Worm (Caenorhabditis elegans): ENCODE measurements around the gene urm-1.

The urm-1 gene

DNA sequence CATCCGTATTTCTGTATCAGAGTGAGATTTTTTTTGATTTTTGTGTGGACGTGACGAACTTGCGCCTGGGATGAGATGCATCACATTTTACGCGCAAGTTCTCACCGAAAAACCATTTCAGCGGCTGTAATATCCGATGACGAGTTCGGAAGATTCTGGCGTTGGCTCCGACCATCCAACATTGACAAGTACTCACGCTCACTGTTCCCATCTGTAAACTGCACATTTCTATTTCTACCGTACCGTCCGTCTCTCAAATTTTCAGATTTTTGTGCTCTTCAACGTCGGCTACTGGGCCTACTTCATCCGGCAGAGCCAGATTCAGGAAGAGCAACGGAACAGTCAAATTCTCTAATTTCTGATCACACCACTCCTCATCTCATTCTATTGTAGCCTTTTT is 22.2 kb downstream of the urm-1 start:
- TF ChIP-seq nhr-42 (GFP tag; IDR thresholded peaks at IDR 0.05): 0 out of 2 replicates have a peak, but pooled peaks have one; percentile 37
- peak in 1 of 2 experiments; percentile 53 for TF ChIP-seq unc-62 (GFP tag; optimal IDR thresholded peaks at IDR 0.05 in 1 of 2)
- TF ChIP-seq unc-62 (tag; optimal IDR thresholded peaks at IDR 0.05): no peak
- TF ChIP-seq ztf-11 (tag; optimal IDR thresholded peaks at IDR 0.05): no peak

DNA sequence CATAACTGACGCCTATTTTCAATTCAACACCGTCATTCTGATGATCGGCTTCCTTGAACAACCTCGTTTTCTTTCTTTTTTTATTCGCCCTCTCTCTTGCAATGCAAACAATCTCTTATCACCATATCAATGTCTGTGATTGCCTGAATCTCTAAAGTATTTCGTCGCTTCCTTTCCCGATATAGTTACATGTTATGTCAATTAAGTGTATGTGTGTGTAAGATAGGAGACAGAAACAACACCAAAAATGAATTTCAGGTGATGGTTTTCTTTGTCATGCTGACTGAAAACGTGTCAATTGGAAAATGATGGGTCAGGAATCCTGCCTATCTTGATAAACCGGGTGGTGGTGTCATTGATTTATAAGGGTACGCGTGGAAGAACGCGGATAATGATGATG is 28.0 kb downstream of the urm-1 start:
- no peak for TF ChIP-seq hmg-1.1 (GFP tag; IDR thresholded peaks at IDR 0.05)
- no peak for TF ChIP-seq saeg-2 (GFP tag; IDR thresholded peaks at IDR 0.05)
- TF ChIP-seq rbr-2 (tag; optimal IDR thresholded peaks at IDR 0.05): peak; percentile 7
- no peak for TF ChIP-seq tag-97 (GFP tag; IDR thresholded peaks at IDR 0.05)
- 0 out of 2 replicates have a peak, but pooled peaks have one; percentile 40 for TF ChIP-seq mdt-29 (GFP tag; IDR thresholded peaks at IDR 0.05)
- TF ChIP-seq arid-1 (GFP tag; conservative IDR thresholded peaks at IDR 0.05): no peak
- TF ChIP-seq sdz-12 (GFP tag; optimal IDR thresholded peaks at IDR 0.05): no peak
- no peak for TF ChIP-seq aly-2 (tag; optimal IDR thresholded peaks at IDR 0.05)
- TF ChIP-seq jun-1 (tag; optimal IDR thresholded peaks at IDR 0.05): peak; percentile 55
- no peak for TF ChIP-seq ceh-82 (tag; optimal IDR thresholded peaks at IDR 0.05)
- TF ChIP-seq ctbp-1 (GFP tag; IDR thresholded peaks at IDR 0.05): no peak
- peak; percentile 55 for TF ChIP-seq mep-1 (tag; optimal IDR thresholded peaks at IDR 0.05)
- peak; percentile 80 for TF ChIP-seq nhr-77 (tag; optimal IDR thresholded peaks at IDR 0.05)
- TF ChIP-seq dve-1 (tag; optimal IDR thresholded peaks at IDR 0.05; ENCODE audit: insufficient read depth): peak; percentile 86
- no peak for TF ChIP-seq lin-15B (tag; optimal IDR thresholded peaks at IDR 0.05)
- no peak for TF ChIP-seq duxl-1 (tag; optimal IDR thresholded peaks at IDR 0.05; ENCODE audit: poor library complexity)
- TF ChIP-seq lin-1 (GFP tag; IDR thresholded peaks at IDR 0.05): peak; percentile 76
- TF ChIP-seq hlh-11 (tag; optimal IDR thresholded peaks at IDR 0.05): peak; percentile 94
- TF ChIP-seq egl-43 (GFP tag; IDR thresholded peaks at IDR 0.05): no peak
- TF ChIP-seq zfp-2 (tag; optimal IDR thresholded peaks at IDR 0.05): no peak
- TF ChIP-seq nhr-11 (tag; optimal IDR thresholded peaks at IDR 0.05): no peak
- no peak for TF ChIP-seq snpc-1.2 (GFP tag; IDR thresholded peaks at IDR 0.05)
- no peak for TF ChIP-seq Y5F2A.4 (GFP tag; optimal IDR thresholded peaks at IDR 0.05)
- peak; percentile 87 for TF ChIP-seq mxl-3 (GFP tag; optimal IDR thresholded peaks at IDR 0.05)
- TF ChIP-seq dmd-6 (GFP tag; IDR thresholded peaks at IDR 0.05): peak; percentile 94
- TF ChIP-seq lin-13 (GFP tag; optimal IDR thresholded peaks at IDR 0.05): peak; percentile 71
- no peak for TF ChIP-seq D1046.2 (GFP tag; IDR thresholded peaks at IDR 0.05)
- TF ChIP-seq Y48G9A.11 (GFP tag; IDR thresholded peaks at IDR 0.05): no peak
- no peak for TF ChIP-seq vab-7 (GFP tag; IDR thresholded peaks at IDR 0.05)
- no peak for TF ChIP-seq fos-1 (tag; optimal IDR thresholded peaks at IDR 0.05)
- no peak for TF ChIP-seq zfp-3 (GFP tag; conservative IDR thresholded peaks at IDR 0.05)
- peak; percentile 6 for TF ChIP-seq ztf-7 (tag; optimal IDR thresholded peaks at IDR 0.05)
- TF ChIP-seq hlh-30 (tag; optimal IDR thresholded peaks at IDR 0.05; ENCODE audit: insufficient read depth): peak; percentile 85
- no peak for TF ChIP-seq dmd-8 (GFP tag; IDR thresholded peaks at IDR 0.05)
- TF ChIP-seq dpl-1 (GFP tag; optimal IDR thresholded peaks at IDR 0.05): peak; percentile 28
- no peak for TF ChIP-seq Y75B8A.6 (GFP tag; IDR thresholded peaks at IDR 0.05)
- TF ChIP-seq lsy-2 (tag; optimal IDR thresholded peaks at IDR 0.05): peak in 1 of 2 experiments; percentile 38
- no peak for TF ChIP-seq ceh-28 (tag; optimal IDR thresholded peaks at IDR 0.05)
- TF ChIP-seq F37D6.2 (tag; optimal IDR thresholded peaks at IDR 0.05): no peak
- no peak for TF ChIP-seq nhr-111 (GFP tag; optimal IDR thresholded peaks at IDR 0.05)
- TF ChIP-seq nhr-76 (tag; optimal IDR thresholded peaks at IDR 0.05): no peak
- no peak for TF ChIP-seq madf-5 (GFP tag; IDR thresholded peaks at IDR 0.05)
- no peak for TF ChIP-seq dmd-9 (GFP tag; IDR thresholded peaks at IDR 0.05)
- no peak for TF ChIP-seq mes-2 (tag; optimal IDR thresholded peaks at IDR 0.05; ENCODE audit: poor library complexity, severe bottlenecking)
- TF ChIP-seq daf-12 (tag; optimal IDR thresholded peaks at IDR 0.05): no peak
- TF ChIP-seq fkh-10 (GFP tag; optimal IDR thresholded peaks at IDR 0.05): no peak
- TF ChIP-seq unc-130 (GFP tag; optimal IDR thresholded peaks at IDR 0.05): no peak

Data from whole organism, L4 larva.